Fruit fly (Drosophila melanogaster) S2 (cell line): ENCODE results near the gene exex.

Source experiments
- CG8478 ChIP-seq: fragments of >200 bp; optimal IDR thresholded peaks from 2 replicates; lab custom pipeline; 2018
- CTCF ChIP-seq, 2 experiments: fragments of >200 bp; optimal IDR thresholded peaks; 2 replicates each; lab custom pipeline; 2018

dm6 chr3L:7938638-7939037 is 9.3 kb upstream of the exex start:
- TF ChIP-seq CTCF (optimal IDR thresholded peaks at IDR 0.05; lab: Kevin White, UChicago) (no peak), CG8478 (lab: Kevin White, UChicago) (no peak)
